Worm (Caenorhabditis elegans) whole organism, L2 larva: ENCODE data around the gene egg-3.

ENCODE experiments used
- blmp-1 ChIP-seq: sonication (generic microtip); optimal IDR thresholded peaks from 2 replicates; lab custom pipeline; 2017; ENCODE audit warnings: missing genetic modification characterization, mild to moderate bottlenecking, missing compliant biosample characterization, antibody characterized with exemption, moderate library complexity; ENCODE audit not compliant: insufficient read depth
- egl-27 ChIP-seq: sonication (generic microtip); optimal IDR thresholded peaks from 3 replicates; lab custom pipeline; 2017; ENCODE audit warnings: missing biosample characterization, missing genetic modification reagents, missing genetic modification characterization
- mab-5 ChIP-seq: fragments of 150-350 bp; optimal IDR thresholded peaks from 2 replicates; lab custom pipeline; 2014; ENCODE audit warnings: missing biosample characterization, missing genetic modification characterization
- mdl-1 ChIP-seq, 2 experiments: fragments of 150-350 bp in 1 of 2; sonication (generic microtip) in 1 of 2; optimal IDR thresholded peaks; 2 replicates each; lab custom pipeline; 2017; ENCODE audit warnings: missing biosample characterization in 2 of 2, missing genetic modification characterization in 2 of 2
- nhr-11 ChIP-seq: fragments of 150-350 bp; optimal IDR thresholded peaks from 2 replicates; lab custom pipeline; 2014; ENCODE audit warnings: missing biosample characterization, missing genetic modification characterization
- nhr-12 ChIP-seq: fragments of 150-350 bp; optimal IDR thresholded peaks from 2 replicates; lab custom pipeline; 2014; ENCODE audit warnings: missing biosample characterization, missing genetic modification characterization
- nhr-77 ChIP-seq: fragments of 150-350 bp; optimal IDR thresholded peaks from 2 replicates; lab custom pipeline; 2014; ENCODE audit warnings: missing biosample characterization, missing genetic modification characterization
- unc-39 ChIP-seq: fragments of 150-350 bp; optimal IDR thresholded peaks from 2 replicates; lab custom pipeline; 2014; ENCODE audit warnings: missing biosample characterization, missing genetic modification characterization

DNA sequence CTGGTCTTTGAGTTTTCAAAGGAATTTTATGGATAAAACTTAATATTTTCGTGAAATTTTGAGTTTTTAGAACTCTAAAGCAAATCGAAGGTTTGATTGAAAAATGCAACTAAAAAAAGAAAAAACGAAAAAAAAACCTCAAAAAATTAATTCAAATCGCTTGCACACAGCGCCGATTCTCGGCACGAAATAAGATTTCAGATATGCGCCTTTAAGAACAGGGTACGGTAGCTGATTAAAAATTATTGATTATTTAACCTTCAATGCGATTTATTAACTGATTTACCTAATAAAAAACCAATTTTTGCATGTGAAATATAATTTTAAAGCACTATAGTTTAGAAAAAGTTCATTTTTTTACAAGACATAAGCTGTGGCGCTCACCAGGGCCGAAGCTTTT lies 31.4 kb downstream of the egg-3 start:
- TF ChIP-seq egl-27 (tag; lab: Kevin White, UChicago) (no peak), blmp-1 (tag; lab: Kevin White, UChicago) (no peak), mab-5 (tag; lab: Kevin White, UChicago) (no peak), nhr-12 (tag; lab: Kevin White, UChicago) (no peak), nhr-11 (no peak), unc-39 (no peak), mdl-1 (tag; optimal IDR thresholded peaks at IDR 0.05; lab: Kevin White, UChicago) (no peak), nhr-77 (tag; lab: Kevin White, UChicago) (no peak)
